Fruit fly (Drosophila melanogaster) whole organism: ENCODE data around the gene gdl-ORF39.

Experiments used
- CG8478 ChIP-seq: fragments of >200 bp; optimal IDR thresholded peaks from 2 replicates; lab custom pipeline; 2018; ENCODE audit warnings: inconsistent platforms
- pan ChIP-seq: fragments of >200 bp; optimal IDR thresholded peaks from 2 replicates; lab custom pipeline; 2017
- psq ChIP-seq: fragments of >200 bp; optimal IDR thresholded peaks from 2 replicates; lab custom pipeline; 2017
- usp ChIP-seq: fragments of >200 bp; optimal IDR thresholded peaks from 2 replicates; lab custom pipeline; 2017; ENCODE audit warnings: missing biosample characterization, missing genetic modification characterization, mixed read lengths

DNA sequence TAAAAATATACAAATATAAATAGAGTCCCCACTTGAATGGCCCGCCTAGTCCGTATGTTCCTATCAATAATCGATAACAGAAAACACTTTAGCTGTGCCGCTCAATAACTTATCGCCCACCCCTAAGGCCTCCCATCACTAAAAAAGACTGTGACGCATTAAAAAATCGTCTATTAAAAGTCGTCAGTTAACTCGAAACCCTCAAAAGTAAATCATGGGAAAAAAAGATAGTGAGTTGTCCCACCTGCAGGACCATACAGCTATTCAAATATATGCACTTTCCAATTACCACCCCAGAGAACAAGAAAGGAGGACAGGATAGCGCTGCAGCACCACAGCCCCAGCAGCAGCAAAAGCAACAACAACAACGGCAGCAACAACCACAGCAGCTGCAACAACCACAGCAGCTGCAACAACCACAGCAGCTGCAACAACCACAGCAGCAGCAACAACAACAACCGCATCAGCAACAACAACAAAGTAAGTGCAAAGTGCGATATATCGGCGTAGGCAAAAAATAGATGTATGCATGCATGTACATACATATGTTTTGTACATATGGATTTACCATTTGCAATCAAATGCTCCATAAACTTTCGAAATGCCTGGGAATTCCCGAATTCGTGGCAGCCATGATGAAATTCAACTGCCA is 44.9 kb downstream of the gdl-ORF39 start, which contains the start of gene AGO2:
- TF ChIP-seq CG8478 (lab: Kevin White, UChicago), result no peak
- TF ChIP-seq psq (lab: Kevin White, UChicago), result no peak
- TF ChIP-seq pan (lab: Kevin White, UChicago), result no peak
- no peak for TF ChIP-seq usp
